Fruit fly (Drosophila melanogaster) whole organism, embryonic: ENCODE measurements around the gene Setx.

Experiments used
- Atf-2 ChIP-seq: fragments of 200-800 bp; sonication (Bioruptor generic); optimal IDR thresholded peaks from 2 replicates; lab custom pipeline; 2016; ENCODE audit warnings: missing biosample characterization, missing genetic modification characterization
- Atf3 ChIP-seq: fragments of 200-800 bp; sonication (Bioruptor generic); optimal IDR thresholded peaks from 3 replicates; lab custom pipeline; 2016; ENCODE audit warnings: missing biosample characterization, missing genetic modification characterization
- Bteb2 ChIP-seq: fragments of 200-800 bp; sonication (Bioruptor generic); optimal IDR thresholded peaks from 2 replicates; lab custom pipeline; 2016; ENCODE audit warnings: missing biosample characterization, missing genetic modification characterization
- CG10209 ChIP-seq: fragments of 200-800 bp; sonication (Bioruptor generic); optimal IDR thresholded peaks from 3 replicates; lab custom pipeline; 2017; ENCODE audit warnings: missing biosample characterization, mild to moderate bottlenecking, missing genetic modification characterization, missing genetic modification reagents
- CG10321 ChIP-seq: fragments of 200-800 bp; sonication (Bioruptor generic); IDR thresholded peaks from 2 replicates; pipeline ENCODE4 v1.3.6; 2022; ENCODE audit warnings: missing biosample characterization, missing genetic modification characterization
- CG10462 ChIP-seq: fragments of 200-800 bp; sonication (Bioruptor generic); optimal IDR thresholded peaks from 2 replicates; lab custom pipeline; 2016; ENCODE audit warnings: missing biosample characterization, missing genetic modification characterization
- CG10543 ChIP-seq: fragments of 200-800 bp; sonication (Bioruptor generic); optimal IDR thresholded peaks from 3 replicates; lab custom pipeline; 2017; ENCODE audit warnings: missing biosample characterization, mild to moderate bottlenecking, missing genetic modification characterization, moderate library complexity
- CG10959 ChIP-seq: fragments of 200-800 bp; sonication (Bioruptor generic); IDR thresholded peaks from 2 replicates; pipeline ENCODE4 v1.3.6; 2022; ENCODE audit warnings: missing biosample characterization, missing genetic modification characterization
- CG12659 ChIP-seq: fragments of 200-800 bp; sonication (Bioruptor generic); optimal IDR thresholded peaks from 3 replicates; lab custom pipeline; 2017; ENCODE audit warnings: mild to moderate bottlenecking, missing biosample characterization, missing genetic modification reagents, missing genetic modification characterization
- CG13296 ChIP-seq: fragments of 200-800 bp; sonication (Bioruptor generic); optimal IDR thresholded peaks from 3 replicates; lab custom pipeline; 2018; ENCODE audit warnings: missing biosample characterization, mild to moderate bottlenecking, missing genetic modification characterization
- CG14710 ChIP-seq: fragments of 200-800 bp; sonication (Bioruptor generic); optimal IDR thresholded peaks from 3 replicates; lab custom pipeline; 2019; ENCODE audit warnings: missing biosample characterization, mild to moderate bottlenecking, missing genetic modification characterization, moderate library complexity
- CG15269 ChIP-seq: fragments of 200-800 bp; sonication (Bioruptor generic); optimal IDR thresholded peaks from 2 replicates; lab custom pipeline; 2018; ENCODE audit warnings: missing biosample characterization, mild to moderate bottlenecking, missing genetic modification characterization, moderate library complexity
- CG15479 ChIP-seq: fragments of 200-800 bp; sonication (Bioruptor generic); optimal IDR thresholded peaks from 3 replicates; lab custom pipeline; 2019; ENCODE audit warnings: missing biosample characterization, mild to moderate bottlenecking, missing genetic modification characterization, moderate library complexity
- CG30431 ChIP-seq: fragments of 200-800 bp; sonication (Bioruptor generic); optimal IDR thresholded peaks from 2 replicates; lab custom pipeline; 2017; ENCODE audit warnings: missing biosample characterization, missing genetic modification characterization
- CG3995 ChIP-seq: fragments of 200-800 bp; sonication (Bioruptor generic); optimal IDR thresholded peaks from 3 replicates; lab custom pipeline; 2016; ENCODE audit warnings: missing biosample characterization, missing genetic modification characterization
- CG4424 ChIP-seq: fragments of 200-800 bp; sonication (Bioruptor generic); optimal IDR thresholded peaks from 3 replicates; lab custom pipeline; 2016; ENCODE audit warnings: missing biosample characterization, missing genetic modification characterization
- CG4854 ChIP-seq: fragments of 200-800 bp; sonication (Bioruptor generic); optimal IDR thresholded peaks from 2 replicates; lab custom pipeline; 2016; ENCODE audit warnings: missing biosample characterization, missing genetic modification characterization, inconsistent platforms
- CG6654 ChIP-seq: fragments of 200-800 bp; sonication (Bioruptor generic); optimal IDR thresholded peaks from 2 replicates; lab custom pipeline; 2017; ENCODE audit warnings: missing biosample characterization, mild to moderate bottlenecking, missing genetic modification characterization
- CG6689 ChIP-seq: fragments of 200-800 bp; sonication (Bioruptor generic); IDR thresholded peaks from 2 replicates; pipeline ENCODE4 v1.3.6; 2022; ENCODE audit warnings: missing biosample characterization, missing genetic modification characterization
- CG7357 ChIP-seq: fragments of 200-800 bp; sonication (Bioruptor generic); IDR thresholded peaks from 3 replicates; pipeline ENCODE4 v1.3.6; 2022; ENCODE audit warnings: missing biosample characterization, missing genetic modification characterization
- CG9876 ChIP-seq: fragments of 200-800 bp; sonication (Bioruptor generic); optimal IDR thresholded peaks from 2 replicates; lab custom pipeline; 2016; ENCODE audit warnings: missing biosample characterization, missing genetic modification characterization
- CHES-1-like ChIP-seq: fragments of 200-800 bp; sonication (Bioruptor generic); optimal IDR thresholded peaks from 2 replicates; lab custom pipeline; 2016; ENCODE audit warnings: missing biosample characterization, missing genetic modification characterization
- Camta ChIP-seq: fragments of 200-800 bp; sonication (Bioruptor generic); optimal IDR thresholded peaks from 2 replicates; lab custom pipeline; 2016; ENCODE audit warnings: missing biosample characterization, missing genetic modification characterization
- CrebB ChIP-seq: fragments of 200-800 bp; sonication (Bioruptor generic); optimal IDR thresholded peaks from 3 replicates; lab custom pipeline; 2018; ENCODE audit warnings: missing biosample characterization, mild to moderate bottlenecking, missing genetic modification characterization
- Ets65A ChIP-seq: fragments of 200-800 bp; sonication (Bioruptor generic); peaks from one replicate; lab custom pipeline; 2016; ENCODE audit warnings: missing biosample characterization, missing genetic modification characterization
- Gug ChIP-seq: fragments of 200-800 bp; sonication (Bioruptor generic); IDR thresholded peaks from 4 replicates; pipeline ENCODE4 v1.3.6; 2022; ENCODE audit warnings: missing biosample characterization, missing genetic modification characterization
- Hand ChIP-seq: fragments of 200-800 bp; sonication (Bioruptor generic); optimal IDR thresholded peaks from 2 replicates; lab custom pipeline; 2017; ENCODE audit warnings: mild to moderate bottlenecking, missing biosample characterization, missing genetic modification reagents, missing genetic modification characterization
- Hr3 ChIP-seq: fragments of 200-800 bp; sonication (Bioruptor generic); optimal IDR thresholded peaks from 3 replicates; lab custom pipeline; 2016; ENCODE audit warnings: missing biosample characterization, missing genetic modification characterization
- Hsf ChIP-seq: fragments of 200-800 bp; sonication (Bioruptor generic); optimal IDR thresholded peaks from 3 replicates; lab custom pipeline; 2016; ENCODE audit warnings: missing biosample characterization, missing genetic modification characterization
- Lpt ChIP-seq: fragments of >200 bp; optimal IDR thresholded peaks from 2 replicates; lab custom pipeline; 2018; ENCODE audit warnings: missing biosample characterization, missing genetic modification characterization
- Mad ChIP-seq: fragments of 200-800 bp; sonication (Bioruptor generic); optimal IDR thresholded peaks from 2 replicates; lab custom pipeline; 2016; ENCODE audit warnings: missing biosample characterization, missing genetic modification characterization
- Meics ChIP-seq: fragments of 200-800 bp; sonication (Bioruptor generic); optimal IDR thresholded peaks from 2 replicates; lab custom pipeline; 2017; ENCODE audit warnings: missing biosample characterization, mild to moderate bottlenecking, missing genetic modification characterization
- NC2β ChIP-seq: fragments of 200-800 bp; sonication (Bioruptor generic); optimal IDR thresholded peaks from 2 replicates; lab custom pipeline; 2016; ENCODE audit warnings: missing biosample characterization, missing genetic modification characterization
- Nf-YC ChIP-seq: fragments of 200-800 bp; optimal IDR thresholded peaks from 3 replicates; lab custom pipeline; 2019; ENCODE audit warnings: missing biosample characterization, mild to moderate bottlenecking, missing genetic modification characterization, moderate library complexity
- Opbp ChIP-seq: fragments of 200-800 bp; sonication (Bioruptor generic); IDR thresholded peaks from 3 replicates; pipeline ENCODE4 v1.3.6; 2022; ENCODE audit warnings: missing biosample characterization, missing genetic modification characterization; ENCODE audit not compliant: partially characterized antibody
- Optix ChIP-seq: fragments of 200-800 bp; sonication (Bioruptor generic); IDR thresholded peaks from 3 replicates; pipeline ENCODE4 v1.3.6; 2022; ENCODE audit warnings: missing biosample characterization, missing genetic modification characterization
- Ptx1 ChIP-seq: fragments of 200-800 bp; sonication (Bioruptor generic); IDR thresholded peaks from 2 replicates; pipeline ENCODE4 v1.3.6; 2022; ENCODE audit warnings: missing biosample characterization, missing genetic modification characterization
- Sox100B ChIP-seq: fragments of 200-800 bp; sonication (Bioruptor generic); optimal IDR thresholded peaks from 3 replicates; lab custom pipeline; 2018; ENCODE audit warnings: missing biosample characterization, mild to moderate bottlenecking, missing genetic modification characterization
- Trl ChIP-seq, 3 experiments: fragments of >200 bp in 2 of 3; fragments of 200-800 bp in 1 of 3; sonication (Bioruptor generic) in 1 of 3; optimal IDR thresholded peaks; 2 replicates in 1 of 3; 3 replicates in 2 of 3; lab custom pipeline; 2016 to 2017; ENCODE audit warnings: missing biosample characterization in 1 of 3, missing genetic modification characterization in 1 of 3
- Usf ChIP-seq: fragments of 200-800 bp; sonication (Bioruptor generic); optimal IDR thresholded peaks from 2 replicates; lab custom pipeline; 2017; ENCODE audit warnings: missing genotype, missing biosample characterization, missing genetic modification characterization
- ab ChIP-seq: fragments of 200-800 bp; sonication (Bioruptor generic); optimal IDR thresholded peaks from 2 replicates; lab custom pipeline; 2016; ENCODE audit warnings: missing biosample characterization, missing genetic modification characterization
- amos ChIP-seq: fragments of 200-800 bp; sonication (Bioruptor generic); IDR thresholded peaks from 2 replicates; pipeline ENCODE4 v1.3.6; 2022; ENCODE audit warnings: missing biosample characterization, missing genetic modification characterization; ENCODE audit not compliant: partially characterized antibody
- br ChIP-seq: fragments of >200 bp; optimal IDR thresholded peaks from 2 replicates; lab custom pipeline; 2017
- crc ChIP-seq: fragments of 200-800 bp; sonication (Bioruptor generic); optimal IDR thresholded peaks from 2 replicates; lab custom pipeline; 2016; ENCODE audit warnings: missing biosample characterization, missing genetic modification characterization
- fd96Cb ChIP-seq: fragments of 200-800 bp; sonication (Bioruptor generic); optimal IDR thresholded peaks from 2 replicates; lab custom pipeline; 2018; ENCODE audit warnings: missing biosample characterization, mild to moderate bottlenecking, missing genetic modification characterization, moderate library complexity
- gce ChIP-seq: fragments of 200-800 bp; sonication (Bioruptor generic); IDR thresholded peaks from 3 replicates; pipeline ENCODE4 v1.3.6; 2022; ENCODE audit warnings: missing biosample characterization, missing genetic modification characterization
- gcm ChIP-seq: fragments of 200-800 bp; sonication (Bioruptor generic); optimal IDR thresholded peaks from 2 replicates; lab custom pipeline; 2019; ENCODE audit warnings: missing biosample characterization, mild to moderate bottlenecking, missing genetic modification characterization, moderate library complexity
- kni ChIP-seq: fragments of 200-800 bp; sonication (Bioruptor generic); optimal IDR thresholded peaks from 3 replicates; lab custom pipeline; 2017; ENCODE audit warnings: mild to moderate bottlenecking, missing biosample characterization, missing genetic modification reagents, missing genetic modification characterization
- nau ChIP-seq: fragments of 200-800 bp; sonication (Bioruptor generic); optimal IDR thresholded peaks from 3 replicates; lab custom pipeline; 2017; ENCODE audit warnings: missing biosample characterization, mild to moderate bottlenecking, missing genetic modification characterization, missing genetic modification reagents
- onecut ChIP-seq: fragments of 200-800 bp; sonication (Bioruptor generic); IDR thresholded peaks from 2 replicates; pipeline ENCODE4 v1.3.6; 2022; ENCODE audit warnings: missing biosample characterization, missing genetic modification characterization
- sima ChIP-seq: fragments of 200-800 bp; sonication (Bioruptor generic); optimal IDR thresholded peaks from 2 replicates; lab custom pipeline; 2016; ENCODE audit warnings: missing biosample characterization, missing genetic modification characterization

Setx gene

DNA sequence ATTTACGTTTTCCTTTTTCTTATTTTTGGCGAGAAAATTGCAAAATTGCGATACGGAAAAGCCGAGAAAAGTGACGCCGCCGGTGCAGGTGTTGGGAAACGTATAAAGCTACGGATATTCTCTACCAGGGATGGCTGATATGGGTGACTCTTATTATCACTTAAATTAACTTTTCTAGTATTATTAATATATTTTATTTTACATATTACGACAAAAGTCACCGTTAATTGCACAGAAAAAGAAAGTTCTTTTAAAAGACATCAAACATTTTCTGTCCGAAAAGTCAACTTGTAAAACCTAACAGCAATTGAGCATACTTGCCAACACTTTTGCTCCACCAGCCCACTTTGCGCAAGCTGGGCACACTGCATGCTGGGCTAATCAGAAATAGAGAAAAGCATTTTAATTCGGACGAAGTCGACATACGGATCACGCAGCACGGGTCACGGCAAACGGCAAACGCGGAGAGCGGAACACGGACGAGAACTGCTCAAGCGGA is 9.5 kb downstream of the Setx start, which contains the start of the genes Cds and Uba2 (continued):
- TF ChIP-seq CG10543 (GFP tag; lab: Kevin White, UChicago) (peak; percentile 97), Camta (peak; percentile 64), sima (GFP tag; lab: Kevin White, UChicago) (no peak), crc (peak; percentile 32), fd96Cb (peak; percentile 87), Bteb2 (GFP tag; lab: Kevin White, UChicago) (peak; percentile 71), Hr3 (GFP tag; lab: Kevin White, UChicago) (peak; percentile 95), CG7357 (peak; percentile 76), CG4854 (GFP tag; lab: Kevin White, UChicago) (peak; percentile 63), CG10959 (peak; percentile 77), Meics (GFP tag; lab: Kevin White, UChicago) (peak; percentile 94), CG4424 (GFP tag; lab: Kevin White, UChicago) (peak; percentile 94), Ets65A (GFP tag; lab: Kevin White, UChicago) (peak; percentile 97), Ptx1 (GFP tag; lab: Robert Waterston, UW) (peak; percentile 93), Hsf (GFP tag; lab: Kevin White, UChicago) (peak; percentile 87), CG13296 (GFP tag; lab: Kevin White, UChicago) (peak; percentile 93), amos (GFP tag; lab: Robert Waterston, UW) (peak; percentile 39; the same call in 1 of the 2 replicates), CG10209 (peak; percentile 95), br (no peak), CG6654 (GFP tag; lab: Kevin White, UChicago) (peak; percentile 74), nau (GFP tag; lab: Kevin White, UChicago) (no peak), Trl (optimal IDR thresholded peaks at IDR 0.05; lab: Kevin White, UChicago) (no peak), Trl (GFP tag; optimal IDR thresholded peaks at IDR 0.05; lab: Kevin White, UChicago) (peak; percentile 82), CG15479 (no peak), Sox100B (GFP tag; lab: Kevin White, UChicago) (peak; percentile 90), Mad (GFP tag; lab: Kevin White, UChicago) (peak; percentile 83), CG14710 (tag; lab: Kevin White, UChicago) (peak; percentile 95), CrebB (tag; lab: Kevin White, UChicago) (peak; percentile 85), CG9876 (GFP tag; lab: Kevin White, UChicago) (peak; percentile 58), onecut (GFP tag; lab: Robert Waterston, UW) (peak; percentile 67), NC2β (GFP tag; lab: Kevin White, UChicago) (peak; percentile 53), Hand (peak; percentile 86), CG15269 (peak; percentile 93), CG30431 (GFP tag; lab: Kevin White, UChicago) (peak; percentile 81), CG12659 (peak; percentile 97), CG3995 (GFP tag; lab: Kevin White, UChicago) (peak; percentile 81), Atf-2 (GFP tag; lab: Kevin White, UChicago) (peak; percentile 78), ab (GFP tag; lab: Kevin White, UChicago) (peak; percentile 41), CG10462 (peak; percentile 83), Atf3 (peak; percentile 49), Usf (GFP tag; lab: Kevin White, UChicago) (peak; percentile 74), Opbp (GFP tag; lab: Robert Waterston, UW) (peak; percentile 50; the same call in 1 of the 3 replicates), Nf-YC (tag; lab: Kevin White, UChicago) (peak; percentile 88), gcm (GFP tag; lab: Kevin White, UChicago) (peak; percentile 88), Lpt (GFP tag; lab: Kevin White, UChicago) (no peak), gce (GFP tag; lab: Robert Waterston, UW) (0 out of 3 replicates have a peak, but pooled peaks have one; percentile 32), CHES-1-like (peak; percentile 74), CG10321 (0 out of 2 replicates have a peak, but pooled peaks have one; percentile 22), Gug (peak; percentile 82), CG6689 (GFP tag; lab: Robert Waterston, UW) (peak; percentile 90), kni (GFP tag; lab: Kevin White, UChicago) (peak; percentile 76), Optix (GFP tag; lab: Robert Waterston, UW) (peak; percentile 81)
